Worm (Caenorhabditis elegans): Measurements from ENCODE around the gene W06G6.15.

Gene W06G6.15

ce11 chrV:16648317-16649018 lies 5.9 kb upstream of the W06G6.15 start, which contains the start of gene W06G6.20 (continued):
- TF ChIP-seq akir-1 (GFP tag; optimal IDR thresholded peaks at IDR 0.05) (no peak), hmg-1.2 (GFP tag; IDR thresholded peaks at IDR 0.05) (peak; percentile 50; the same call in 1 of the 2 replicates), rpc-1 (optimal IDR thresholded peaks at IDR 0.05) (peak; percentile 71), rpc-1 (tag; optimal IDR thresholded peaks at IDR 0.05) (peak; percentile 90), T07F8.4 (tag; optimal IDR thresholded peaks at IDR 0.05) (peak; percentile 40), let-526 (GFP tag; IDR thresholded peaks at IDR 0.05) (no peak), ceh-79 (tag; optimal IDR thresholded peaks at IDR 0.05) (no peak), Y79H2A.3 (GFP tag; conservative IDR thresholded peaks at IDR 0.05) (no peak), D2030.7 (GFP tag; IDR thresholded peaks at IDR 0.05) (0 out of 2 replicates have a peak, but pooled peaks have one; percentile 22), repo-1 (tag; optimal IDR thresholded peaks at IDR 0.05) (no peak), die-1 (tag; optimal IDR thresholded peaks at IDR 0.05) (peak; percentile 72), rec-8 (tag; optimal IDR thresholded peaks at IDR 0.05) (peak in 1 of 2 experiments; percentile 11), ceh-27 (GFP tag; optimal IDR thresholded peaks at IDR 0.05) (no peak), nhr-80 (tag; optimal IDR thresholded peaks at IDR 0.05) (peak; percentile 3), unc-130 (GFP tag; optimal IDR thresholded peaks at IDR 0.05) (no peak), madf-6 (GFP tag; IDR thresholded peaks at IDR 0.05) (no peak), B0035.1 (tag; optimal IDR thresholded peaks at IDR 0.05) (no peak), hmg-20 (GFP tag; IDR thresholded peaks at IDR 0.05) (no peak), ceh-40 (GFP tag; IDR thresholded peaks at IDR 0.05) (no peak), somi-1 (GFP tag; optimal IDR thresholded peaks at IDR 0.05) (no peak), Y53G8AR.9 (GFP tag; conservative IDR thresholded peaks at IDR 0.05) (no peak), Y67H2A.10 (GFP tag; conservative IDR thresholded peaks at IDR 0.05) (no peak), K12H6.12 (tag; optimal IDR thresholded peaks at IDR 0.05) (no peak), B0019.2 (GFP tag; conservative IDR thresholded peaks at IDR 0.05) (no peak), rcor-1 (GFP tag; IDR thresholded peaks at IDR 0.05) (no peak; the same call in 1 of the 2 replicates), ztf-28 (GFP tag; IDR thresholded peaks at IDR 0.05) (no peak), xnd-1 (tag; optimal IDR thresholded peaks at IDR 0.05) (no peak), F55B11.4 (tag; optimal IDR thresholded peaks at IDR 0.05; ENCODE audit: borderline replicate concordance, insufficient read depth) (no peak), nhr-90 (tag; optimal IDR thresholded peaks at IDR 0.05) (peak; percentile 39), ccch-3 (GFP tag; optimal IDR thresholded peaks at IDR 0.05) (no peak), lin-40 (tag; optimal IDR thresholded peaks at IDR 0.05) (no peak), athp-1 (tag; optimal IDR thresholded peaks at IDR 0.05) (no peak), ceh-58 (GFP tag; IDR thresholded peaks at IDR 0.05) (no peak), F57C9.4 (tag; optimal IDR thresholded peaks at IDR 0.05) (no peak), tbp1 (GFP tag; optimal IDR thresholded peaks at IDR 0.05) (peak; percentile 90), gei-17 (GFP tag; optimal IDR thresholded peaks at IDR 0.05) (no peak), fkh-3 (tag; optimal IDR thresholded peaks at IDR 0.05) (no peak), snpc-3.4 (tag; optimal IDR thresholded peaks at IDR 0.05) (peak; percentile 59), lin-54 (GFP tag; optimal IDR thresholded peaks at IDR 0.05) (peak; percentile 10), tbx-9 (tag; optimal IDR thresholded peaks at IDR 0.05; ENCODE audit: borderline replicate concordance) (no peak), ztf-3 (GFP tag; optimal IDR thresholded peaks at IDR 0.05) (no peak), efl-1 (GFP tag; optimal IDR thresholded peaks at IDR 0.05) (no peak), madf-10 (tag; optimal IDR thresholded peaks at IDR 0.05) (peak; percentile 3), ceh-100 (GFP tag; IDR thresholded peaks at IDR 0.05) (0 out of 2 replicates have a peak, but pooled peaks have one; percentile 9), lir-1 (GFP tag; conservative IDR thresholded peaks at IDR 0.05) (no peak), C06A6.2 (GFP tag; conservative IDR thresholded peaks at IDR 0.05) (no peak), nhr-120 (GFP tag; IDR thresholded peaks at IDR 0.05) (no peak), chd-7 (tag; optimal IDR thresholded peaks at IDR 0.05) (no peak), dpl-1 (GFP tag; optimal IDR thresholded peaks at IDR 0.05) (no peak)
